Fruit fly (Drosophila melanogaster) whole organism, embryonic: ENCODE measurements around the gene CG9166.
A peak's percentile ranks its signal among the peaks of the same experiment; 100 is the strongest.

Experiments
- Atf-2 ChIP-seq: fragments of 200-800 bp; sonication (Bioruptor generic); optimal IDR thresholded peaks from 2 replicates; lab custom pipeline; 2016; ENCODE audit warnings: missing biosample characterization, missing genetic modification characterization
- BEAF-32 ChIP-seq: fragments of 200-800 bp; sonication (Bioruptor generic); optimal IDR thresholded peaks from 3 replicates; lab custom pipeline; 2017; ENCODE audit warnings: missing biosample characterization, missing genetic modification characterization, mild to moderate bottlenecking, moderate library complexity, missing genetic modification reagents
- Bgb ChIP-seq: fragments of 200-800 bp; sonication (Bioruptor generic); IDR thresholded peaks from 2 replicates; pipeline ENCODE4 v1.3.6; 2022; ENCODE audit warnings: missing biosample characterization, missing genetic modification characterization; ENCODE audit not compliant: partially characterized antibody
- CG11695 ChIP-seq: fragments of 200-800 bp; sonication (Bioruptor generic); IDR thresholded peaks from 3 replicates; pipeline ENCODE4 v1.3.6; 2022; ENCODE audit warnings: missing biosample characterization, missing genetic modification characterization
- CG12104 ChIP-seq: fragments of 200-800 bp; sonication (Bioruptor generic); optimal IDR thresholded peaks from 3 replicates; lab custom pipeline; 2016; ENCODE audit warnings: missing biosample characterization, missing genetic modification characterization
- CG13287 ChIP-seq: fragments of 200-800 bp; sonication (Bioruptor generic); IDR thresholded peaks from 2 replicates; pipeline ENCODE4 v1.3.6; 2022; ENCODE audit warnings: missing biosample characterization, missing genetic modification characterization; ENCODE audit not compliant: partially characterized antibody
- CG14667 ChIP-seq: fragments of 200-800 bp; sonication (Bioruptor generic); IDR thresholded peaks from 2 replicates; pipeline ENCODE4 v1.3.6; 2022; ENCODE audit warnings: missing biosample characterization, missing genetic modification characterization
- CG15514 ChIP-seq: fragments of 200-800 bp; sonication (Bioruptor generic); optimal IDR thresholded peaks from 3 replicates; lab custom pipeline; 2017; ENCODE audit warnings: missing biosample characterization, missing genetic modification characterization, mild to moderate bottlenecking, moderate library complexity, missing genetic modification reagents
- CG1603 ChIP-seq: fragments of 200-800 bp; sonication (Bioruptor generic); optimal IDR thresholded peaks from 2 replicates; lab custom pipeline; 2019; ENCODE audit warnings: missing biosample characterization, mild to moderate bottlenecking, missing genetic modification characterization, moderate library complexity
- CG17328 ChIP-seq: fragments of 200-800 bp; sonication (Bioruptor generic); IDR thresholded peaks from 2 replicates; pipeline ENCODE4 v1.3.6; 2022; ENCODE audit warnings: missing biosample characterization, missing genetic modification characterization
- CG17912 ChIP-seq: fragments of 200-800 bp; sonication (Bioruptor generic); optimal IDR thresholded peaks from 2 replicates; lab custom pipeline; 2018; ENCODE audit warnings: missing biosample characterization, mild to moderate bottlenecking, missing genetic modification characterization
- CG2116 ChIP-seq: fragments of 200-800 bp; sonication (Bioruptor generic); optimal IDR thresholded peaks from 3 replicates; lab custom pipeline; 2018; ENCODE audit warnings: missing biosample characterization, mild to moderate bottlenecking, missing genetic modification characterization
- CG2202 ChIP-seq: fragments of 200-800 bp; sonication (Bioruptor generic); optimal IDR thresholded peaks from 2 replicates; lab custom pipeline; 2018; ENCODE audit warnings: missing biosample characterization, mild to moderate bottlenecking, missing genetic modification characterization
- CG34224 ChIP-seq: fragments of 200-800 bp; sonication (Bioruptor generic); IDR thresholded peaks from 3 replicates; pipeline ENCODE4 v1.3.6; 2022; ENCODE audit warnings: missing biosample characterization, missing genetic modification characterization; ENCODE audit not compliant: partially characterized antibody
- CG9797 ChIP-seq: fragments of 200-800 bp; sonication (Bioruptor generic); optimal IDR thresholded peaks from 3 replicates; lab custom pipeline; 2018; ENCODE audit warnings: missing biosample characterization, mild to moderate bottlenecking, missing genetic modification characterization
- Dll ChIP-seq: fragments of 200-800 bp; sonication (Bioruptor generic); IDR thresholded peaks from 4 replicates; pipeline ENCODE4 v1.3.6; 2022; ENCODE audit warnings: missing biosample characterization, missing genetic modification characterization; ENCODE audit not compliant: partially characterized antibody
- Doc3 ChIP-seq: fragments of 200-800 bp; sonication (Bioruptor generic); IDR thresholded peaks from 3 replicates; pipeline ENCODE4 v1.3.6; 2022; ENCODE audit warnings: missing biosample characterization, missing genetic modification characterization; ENCODE audit not compliant: partially characterized antibody
- Dp ChIP-seq: fragments of 200-800 bp; sonication (Bioruptor generic); optimal IDR thresholded peaks from 2 replicates; lab custom pipeline; 2018; ENCODE audit warnings: missing biosample characterization, mild to moderate bottlenecking, missing genetic modification characterization, moderate library complexity
- Dref ChIP-seq: fragments of 200-800 bp; sonication (Bioruptor generic); IDR thresholded peaks from 2 replicates; pipeline ENCODE4 v1.3.6; 2022; ENCODE audit warnings: missing biosample characterization, missing genetic modification characterization
- E2f2 ChIP-seq: fragments of 200-800 bp; sonication (Bioruptor generic); IDR thresholded peaks from 2 replicates; pipeline ENCODE4 v1.3.6; 2022; ENCODE audit warnings: missing biosample characterization, missing genetic modification characterization
- Ets65A ChIP-seq: fragments of 200-800 bp; sonication (Bioruptor generic); peaks from one replicate; lab custom pipeline; 2016; ENCODE audit warnings: missing biosample characterization, missing genetic modification characterization
- Fer1 ChIP-seq: fragments of 200-800 bp; sonication (Bioruptor generic); optimal IDR thresholded peaks from 2 replicates; lab custom pipeline; 2017; ENCODE audit warnings: missing biosample characterization, mild to moderate bottlenecking, missing genetic modification characterization
- H2.0 ChIP-seq: fragments of 200-800 bp; sonication (Bioruptor generic); IDR thresholded peaks from 2 replicates; pipeline ENCODE4 v1.3.6; 2022; ENCODE audit warnings: missing biosample characterization, missing genetic modification characterization
- HLH4C ChIP-seq: fragments of 200-800 bp; sonication (Bioruptor generic); IDR thresholded peaks from 3 replicates; pipeline ENCODE4 v1.3.6; 2022; ENCODE audit warnings: missing biosample characterization, missing genetic modification characterization; ENCODE audit not compliant: partially characterized antibody
- HmgZ ChIP-seq: fragments of 200-800 bp; sonication (Bioruptor generic); optimal IDR thresholded peaks from 2 replicates; lab custom pipeline; 2018; ENCODE audit warnings: missing biosample characterization, mild to moderate bottlenecking, missing genetic modification characterization
- Med ChIP-seq: fragments of 200-800 bp; sonication (Bioruptor generic); peaks from one replicate; lab custom pipeline; 2016; ENCODE audit warnings: missing biosample characterization, missing genetic modification characterization, mild to moderate bottlenecking, inconsistent platforms, moderate library complexity
- Myb ChIP-seq: fragments of 200-800 bp; sonication (Bioruptor generic); optimal IDR thresholded peaks from 2 replicates; lab custom pipeline; 2016; ENCODE audit warnings: missing biosample characterization, missing genetic modification characterization
- Opbp ChIP-seq: fragments of 200-800 bp; sonication (Bioruptor generic); IDR thresholded peaks from 3 replicates; pipeline ENCODE4 v1.3.6; 2022; ENCODE audit warnings: missing biosample characterization, missing genetic modification characterization; ENCODE audit not compliant: partially characterized antibody
- Sry-δ ChIP-seq: fragments of 200-800 bp; sonication (Bioruptor generic); optimal IDR thresholded peaks from 2 replicates; lab custom pipeline; 2016; ENCODE audit warnings: missing biosample characterization, missing genetic modification characterization
- Stat92E ChIP-seq, 3 experiments: fragments of >200 bp in 2 of 3; fragments of 200-800 bp in 1 of 3; sonication (Bioruptor generic) in 1 of 3; optimal IDR thresholded peaks; 2 replicates each; lab custom pipeline; 2017 to 2019; ENCODE audit warnings: missing biosample characterization in 3 of 3, missing genetic modification characterization in 3 of 3, mild to moderate bottlenecking in 1 of 3, moderate library complexity in 1 of 3
- amos ChIP-seq: fragments of 200-800 bp; sonication (Bioruptor generic); IDR thresholded peaks from 2 replicates; pipeline ENCODE4 v1.3.6; 2022; ENCODE audit warnings: missing biosample characterization, missing genetic modification characterization; ENCODE audit not compliant: partially characterized antibody
- aop ChIP-seq: fragments of 200-800 bp; sonication (Bioruptor generic); IDR thresholded peaks from 2 replicates; pipeline ENCODE4 v1.3.6; 2022; ENCODE audit warnings: missing biosample characterization, missing genetic modification characterization
- ato ChIP-seq: fragments of 200-800 bp; sonication (Bioruptor generic); IDR thresholded peaks from 2 replicates; pipeline ENCODE4 v1.3.6; 2022; ENCODE audit warnings: missing biosample characterization, missing genetic modification characterization; ENCODE audit not compliant: partially characterized antibody
- bbx ChIP-seq: fragments of 200-800 bp; sonication (Bioruptor generic); IDR thresholded peaks from 2 replicates; pipeline ENCODE4 v1.3.6; 2022; ENCODE audit warnings: missing biosample characterization, missing genetic modification characterization; ENCODE audit not compliant: partially characterized antibody
- cg ChIP-seq: fragments of 200-800 bp; sonication (Bioruptor generic); optimal IDR thresholded peaks from 3 replicates; lab custom pipeline; 2019; ENCODE audit warnings: missing biosample characterization, mild to moderate bottlenecking, missing genetic modification characterization, moderate library complexity
- gfzf ChIP-seq: fragments of 200-800 bp; sonication (Bioruptor generic); optimal IDR thresholded peaks from 2 replicates; lab custom pipeline; 2016; ENCODE audit warnings: missing biosample characterization, mild to moderate bottlenecking, missing genetic modification characterization, moderate library complexity
- grau ChIP-seq: fragments of 200-800 bp; optimal IDR thresholded peaks from 3 replicates; lab custom pipeline; 2019; ENCODE audit warnings: missing biosample characterization, mild to moderate bottlenecking, missing genetic modification characterization, moderate library complexity
- pzg ChIP-seq: fragments of 200-800 bp; sonication (Bioruptor generic); optimal IDR thresholded peaks from 3 replicates; lab custom pipeline; 2018; ENCODE audit warnings: missing biosample characterization, mild to moderate bottlenecking, missing genetic modification characterization, moderate library complexity
- ranshi ChIP-seq: fragments of 200-800 bp; sonication (Bioruptor generic); IDR thresholded peaks from 2 replicates; pipeline ENCODE4 v1.3.6; 2022; ENCODE audit warnings: missing biosample characterization, missing genetic modification characterization
- row ChIP-seq: fragments of 200-800 bp; sonication (Bioruptor generic); IDR thresholded peaks from 3 replicates; pipeline ENCODE4 v1.3.6; 2022; ENCODE audit warnings: missing biosample characterization, missing genetic modification characterization
- sens ChIP-seq: fragments of 200-800 bp; sonication (Bioruptor generic); peaks from one replicate; lab custom pipeline; 2016; ENCODE audit warnings: missing biosample characterization, missing genetic modification characterization
- stwl ChIP-seq: fragments of 200-800 bp; sonication (Bioruptor generic); optimal IDR thresholded peaks from 3 replicates; lab custom pipeline; 2018; ENCODE audit warnings: missing biosample characterization, mild to moderate bottlenecking, missing genetic modification characterization, moderate library complexity
- trem ChIP-seq: fragments of 200-800 bp; optimal IDR thresholded peaks from 3 replicates; lab custom pipeline; 2019; ENCODE audit warnings: missing biosample characterization, mild to moderate bottlenecking, missing genetic modification characterization, moderate library complexity

CG9166 gene

DNA sequence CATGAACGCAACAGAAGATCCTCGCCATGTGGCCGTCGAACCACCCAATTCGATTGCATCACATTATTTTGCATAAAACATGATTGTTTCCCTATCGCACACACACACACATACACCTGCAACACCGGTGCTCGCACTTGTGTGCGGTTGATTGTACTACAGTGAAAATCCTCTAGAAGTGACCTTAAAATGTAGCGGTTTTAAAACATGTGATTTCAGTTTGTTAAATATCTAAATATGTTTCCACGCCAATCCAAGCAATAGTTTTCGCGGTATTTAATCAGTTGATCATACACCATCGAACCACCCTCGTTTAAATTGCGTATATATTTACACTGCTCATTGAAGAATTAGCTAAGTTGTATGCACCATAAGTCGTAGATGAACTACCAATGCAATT lies 20.5 kb upstream of the CG9166 start:
- TF ChIP-seq Doc3 (GFP tag; lab: Robert Waterston, UW), result no peak
- TF ChIP-seq sens (GFP tag; lab: Kevin White, UChicago), result peak; percentile 31
- peak; percentile 77 for TF ChIP-seq grau (tag; lab: Kevin White, UChicago)
- TF ChIP-seq Ets65A, result peak; percentile 2
- peak; percentile 54 for TF ChIP-seq Med (GFP tag; lab: Kevin White, UChicago)
- peak; percentile 20; the same call in 1 of the 3 replicates for TF ChIP-seq row
- no peak for TF ChIP-seq aop (GFP tag; lab: Robert Waterston, UW)
- TF ChIP-seq CG11695 (GFP tag; lab: Robert Waterston, UW), result 0 out of 3 replicates have a peak, but pooled peaks have one; percentile 17
- TF ChIP-seq cg, result peak; percentile 56
- no peak for TF ChIP-seq HLH4C
- peak; percentile 14 for TF ChIP-seq CG12104

DNA sequence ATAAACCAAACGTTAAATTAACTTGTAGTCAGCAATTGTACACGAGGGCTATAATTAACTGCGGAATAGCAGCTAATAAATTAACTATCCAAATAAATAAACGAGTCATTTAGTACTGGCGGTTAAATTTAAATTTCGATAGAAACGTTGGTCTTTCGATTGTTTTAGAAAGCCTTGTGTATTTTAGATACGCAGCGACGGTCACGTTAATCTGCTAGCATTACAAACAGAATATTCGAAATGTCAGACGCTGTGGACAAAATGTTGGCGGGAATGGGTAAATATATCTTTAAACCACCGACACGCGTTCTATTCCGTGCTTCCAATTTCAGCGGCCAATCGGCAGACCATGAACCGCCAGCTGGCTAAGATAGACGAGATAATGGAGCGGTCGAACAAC lies 19.4 kb upstream of the CG9166 start, which contains the start of gene msd1:
msd1 (plus strand) TSS at position 203 of the 400 bp plus-strand sequence.
- peak; percentile 76 for TF ChIP-seq pzg (GFP tag; lab: Kevin White, UChicago)
- TF ChIP-seq sens (GFP tag; lab: Kevin White, UChicago), result peak; percentile 48
- no peak for TF ChIP-seq Atf-2 (GFP tag; lab: Kevin White, UChicago)
- peak; percentile 35; the same call in 1 of the 2 replicates for TF ChIP-seq amos (GFP tag; lab: Robert Waterston, UW)
- TF ChIP-seq CG2202 (tag; lab: Kevin White, UChicago), result no peak
- TF ChIP-seq HmgZ (tag; lab: Kevin White, UChicago), result peak; percentile 4
- peak; percentile 3 for TF ChIP-seq trem (tag; lab: Kevin White, UChicago)
- TF ChIP-seq CG14667 (GFP tag; lab: Robert Waterston, UW), result no peak
- TF ChIP-seq H2.0 (GFP tag; lab: Robert Waterston, UW), result no peak
- TF ChIP-seq gfzf, result peak; percentile 76
- peak; percentile 33 for TF ChIP-seq CG15514
- peak; percentile 38; the same call in 2 of the 3 replicates for TF ChIP-seq Opbp
- peak; percentile 58; the same call in 2 of the 4 replicates for TF ChIP-seq Dll (GFP tag; lab: Robert Waterston, UW)
- peak; percentile 40; the same call in 1 of the 2 replicates for TF ChIP-seq Bgb (GFP tag; lab: Robert Waterston, UW)
- TF ChIP-seq ato (GFP tag; lab: Robert Waterston, UW), result 0 out of 2 replicates have a peak, but pooled peaks have one; percentile 41
- peak; percentile 32 for TF ChIP-seq BEAF-32 (GFP tag; lab: Kevin White, UChicago)
- peak; percentile 7 for TF ChIP-seq Fer1 (GFP tag; lab: Kevin White, UChicago)
- no peak for TF ChIP-seq CG17328 (GFP tag; lab: Robert Waterston, UW)
- TF ChIP-seq CG2116 (GFP tag; lab: Kevin White, UChicago), result peak; percentile 56
- TF ChIP-seq Myb (GFP tag; lab: Kevin White, UChicago), result peak; percentile 61
- 0 out of 3 replicates have a peak, but pooled peaks have one; percentile 19 for TF ChIP-seq CG34224 (GFP tag; lab: Robert Waterston, UW)
- TF ChIP-seq Sry-δ (GFP tag; lab: Kevin White, UChicago), result peak; percentile 35
- TF ChIP-seq Dref (GFP tag; lab: Robert Waterston, UW), result peak; percentile 78
- peak; percentile 59; the same call in 1 of the 2 replicates for TF ChIP-seq CG13287 (GFP tag; lab: Robert Waterston, UW)
- peak; percentile 17 for TF ChIP-seq CG17912
- TF ChIP-seq Stat92E (GFP tag; optimal IDR thresholded peaks at IDR 0.05; lab: Kevin White, UChicago), result no peak
- peak; percentile 61 for TF ChIP-seq bbx (GFP tag; lab: Robert Waterston, UW)
- peak; percentile 5 for TF ChIP-seq stwl (tag; lab: Kevin White, UChicago)
- peak; percentile 97 for TF ChIP-seq Dp (GFP tag; lab: Kevin White, UChicago)
- TF ChIP-seq CG9797 (GFP tag; lab: Kevin White, UChicago), result peak; percentile 63
- peak; percentile 97 for TF ChIP-seq E2f2 (GFP tag; lab: Robert Waterston, UW)
- peak; percentile 54 for TF ChIP-seq CG1603 (tag; lab: Kevin White, UChicago)
- no peak for TF ChIP-seq ranshi (GFP tag; lab: Robert Waterston, UW)
